Worm (Caenorhabditis elegans) whole organism, L1 larva: ENCODE data around the gene F46B6.12.

Experiments
- ces-1 ChIP-seq: fragments of 150-350 bp; optimal IDR thresholded peaks from 2 replicates; lab custom pipeline; 2014; ENCODE audit warnings: missing biosample characterization, missing genetic modification reagents, missing genetic modification characterization
- elt-3 ChIP-seq, 6 experiments: fragments of 150-350 bp in 1 of 6; sonication (generic microtip); optimal IDR thresholded peaks; 2 replicates each; lab custom pipeline; 2017 to 2018; ENCODE audit warnings: missing biosample characterization in 6 of 6, missing genetic modification characterization in 6 of 6, inconsistent platforms in 1 of 6
- fkh-10 ChIP-seq: sonication (generic microtip); optimal IDR thresholded peaks from 2 replicates; lab custom pipeline; 2017; ENCODE audit warnings: missing biosample characterization, missing genetic modification reagents, missing genetic modification characterization
- isw-1 ChIP-seq: fragments of 200-800 bp; sonication (Bioruptor generic); IDR thresholded peaks from 2 replicates; pipeline ENCODE4 v1.3.6; 2022; ENCODE audit warnings: missing genetic modification characterization, missing compliant biosample characterization
- lin-15B ChIP-seq: fragments of 150-350 bp; sonication (generic microtip); optimal IDR thresholded peaks from 3 replicates; lab custom pipeline; 2014; ENCODE audit warnings: missing biosample characterization, missing genetic modification characterization
- nhr-11 ChIP-seq: fragments of 150-350 bp; optimal IDR thresholded peaks from 2 replicates; lab custom pipeline; 2014; ENCODE audit warnings: missing biosample characterization, missing genetic modification characterization
- nhr-76 ChIP-seq: sonication (generic microtip); optimal IDR thresholded peaks from 2 replicates; lab custom pipeline; 2017; ENCODE audit warnings: missing biosample characterization, missing genetic modification characterization
- pax-3 ChIP-seq: fragments of 200-800 bp; sonication (Bioruptor generic); optimal IDR thresholded peaks from 2 replicates; lab custom pipeline; 2018; ENCODE audit warnings: mild to moderate bottlenecking, missing genetic modification characterization, moderate library complexity, missing compliant biosample characterization
- vab-15 ChIP-seq: sonication (generic microtip); optimal IDR thresholded peaks from 2 replicates; lab custom pipeline; 2017; ENCODE audit warnings: missing genotype, mild to moderate bottlenecking, missing genetic modification characterization, missing compliant biosample characterization
- xbp-1 ChIP-seq: sonication (generic microtip); optimal IDR thresholded peaks from 2 replicates; lab custom pipeline; 2016; ENCODE audit warnings: missing genetic modification characterization, missing compliant biosample characterization
- zip-4 ChIP-seq: fragments of 200-800 bp; sonication (Bioruptor generic); optimal IDR thresholded peaks from 2 replicates; lab custom pipeline; 2018; ENCODE audit warnings: mild to moderate bottlenecking, missing genetic modification characterization, moderate library complexity, missing compliant biosample characterization
- ztf-11 ChIP-seq, 2 experiments: sonication (generic microtip); optimal IDR thresholded peaks; 2 replicates each; lab custom pipeline; 2016 to 2017; ENCODE audit warnings: missing genetic modification characterization in 2 of 2, missing biosample characterization in 1 of 2, missing compliant biosample characterization in 1 of 2

- no peak for TF ChIP-seq lin-15B
- TF ChIP-seq nhr-76 (tag; lab: Kevin White, UChicago), result no peak
- TF ChIP-seq ces-1 (GFP tag; lab: Kevin White, UChicago), result no peak
- no peak for TF ChIP-seq isw-1 (GFP tag; lab: Robert Waterston, UW)
- TF ChIP-seq fkh-10 (GFP tag; lab: Kevin White, UChicago), result no peak
- no peak for TF ChIP-seq vab-15 (tag; lab: Kevin White, UChicago)
- no peak for TF ChIP-seq zip-4 (GFP tag; lab: Kevin White, UChicago)
- TF ChIP-seq xbp-1 (tag; lab: Kevin White, UChicago), result no peak
- no peak for TF ChIP-seq ztf-11 (tag; optimal IDR thresholded peaks at IDR 0.05; lab: Kevin White, UChicago)
- TF ChIP-seq pax-3, result no peak
- no peak for TF ChIP-seq nhr-11 (tag; lab: Kevin White, UChicago)
- TF ChIP-seq elt-3 (tag; optimal IDR thresholded peaks at IDR 0.05; lab: Kevin White, UChicago), result no peak
These were observed 29.5 kb upstream of the F46B6.12 start, which contains the start of gene sru-37 for ce11 chrV:9805161-9805560.
